Worm (Caenorhabditis elegans) whole organism, mixed stage, embryonic: ENCODE data around the gene R02D5.7.

Experiments used
- M03D4.4 ChIP-seq: sonication (generic microtip); optimal IDR thresholded peaks from 2 replicates; lab custom pipeline; 2017; ENCODE audit warnings: mild to moderate bottlenecking, missing genetic modification characterization, missing compliant biosample characterization
- bed-3 ChIP-seq: fragments of 200-800 bp; sonication (Bioruptor generic); optimal IDR thresholded peaks from 3 replicates; lab custom pipeline; 2018; ENCODE audit warnings: mild to moderate bottlenecking, missing genetic modification characterization, moderate library complexity, missing compliant biosample characterization
- blmp-1 ChIP-seq: fragments of 150-350 bp; optimal IDR thresholded peaks from 2 replicates; lab custom pipeline; 2014; ENCODE audit warnings: missing biosample characterization, missing genetic modification characterization
- ceh-39 ChIP-seq: fragments of 150-350 bp; optimal IDR thresholded peaks from 2 replicates; lab custom pipeline; 2014; ENCODE audit warnings: missing biosample characterization, missing genetic modification characterization
- ceh-43 ChIP-seq: fragments of 200-800 bp; sonication (Bioruptor generic); optimal IDR thresholded peaks from 2 replicates; lab custom pipeline; 2018; ENCODE audit warnings: mild to moderate bottlenecking, missing genetic modification characterization, moderate library complexity, missing compliant biosample characterization
- ceh-83 ChIP-seq: fragments of 200-800 bp; sonication (Bioruptor generic); optimal IDR thresholded peaks from 2 replicates; lab custom pipeline; 2018; ENCODE audit warnings: mild to moderate bottlenecking, missing genetic modification characterization, missing compliant biosample characterization
- ces-1 ChIP-seq: fragments of 150-350 bp; optimal IDR thresholded peaks from 2 replicates; lab custom pipeline; 2014; ENCODE audit warnings: missing biosample characterization, missing genetic modification reagents, missing genetic modification characterization
- cnd-1 ChIP-seq: fragments of 200-800 bp; sonication (Bioruptor generic); optimal IDR thresholded peaks from 2 replicates; lab custom pipeline; 2018; ENCODE audit warnings: mild to moderate bottlenecking, missing genetic modification characterization, missing compliant biosample characterization
- drap-1 ChIP-seq: fragments of 200-800 bp; sonication (Bioruptor generic); optimal IDR thresholded peaks from 3 replicates; lab custom pipeline; 2018; ENCODE audit warnings: mild to moderate bottlenecking, missing genetic modification characterization, missing compliant biosample characterization
- elt-1 ChIP-seq: sonication (generic microtip); optimal IDR thresholded peaks from 2 replicates; lab custom pipeline; 2017; ENCODE audit warnings: missing genetic modification characterization, mild to moderate bottlenecking, missing compliant biosample characterization, antibody characterized with exemption, moderate library complexity, borderline replicate concordance; ENCODE audit not compliant: insufficient read depth
- elt-3 ChIP-seq: fragments of 150-350 bp; optimal IDR thresholded peaks from 2 replicates; lab custom pipeline; 2014; ENCODE audit warnings: missing biosample characterization, missing genetic modification characterization
- flh-1 ChIP-seq: fragments of 200-800 bp; sonication (Bioruptor generic); optimal IDR thresholded peaks from 2 replicates; lab custom pipeline; 2018; ENCODE audit warnings: mild to moderate bottlenecking, missing genetic modification characterization, moderate library complexity, missing compliant biosample characterization
- ham-2 ChIP-seq: fragments of 200-800 bp; sonication (Bioruptor generic); optimal IDR thresholded peaks from 2 replicates; lab custom pipeline; 2018; ENCODE audit warnings: mild to moderate bottlenecking, missing genetic modification characterization, missing compliant biosample characterization
- hlh-1 ChIP-seq: fragments of 150-350 bp; optimal IDR thresholded peaks from 2 replicates; lab custom pipeline; 2014; ENCODE audit warnings: missing biosample characterization, missing genetic modification reagents, missing genetic modification characterization
- lin-13 ChIP-seq: fragments of 150-350 bp; optimal IDR thresholded peaks from 2 replicates; lab custom pipeline; 2014; ENCODE audit warnings: missing biosample characterization, missing genetic modification characterization
- lin-32 ChIP-seq: fragments of 200-800 bp; sonication (Bioruptor generic); optimal IDR thresholded peaks from 2 replicates; lab custom pipeline; 2018; ENCODE audit warnings: mild to moderate bottlenecking, missing genetic modification characterization, missing compliant biosample characterization
- lsy-2 ChIP-seq: fragments of 150-350 bp; optimal IDR thresholded peaks from 2 replicates; lab custom pipeline; 2014; ENCODE audit warnings: missing biosample characterization, missing genetic modification characterization
- mab-5 ChIP-seq: fragments of 150-350 bp; optimal IDR thresholded peaks from 2 replicates; lab custom pipeline; 2014; ENCODE audit warnings: missing biosample characterization, missing genetic modification characterization
- mep-1 ChIP-seq: fragments of 150-350 bp; optimal IDR thresholded peaks from 2 replicates; lab custom pipeline; 2017; ENCODE audit warnings: missing biosample characterization, missing genetic modification reagents, missing genetic modification characterization, inconsistent platforms
- mls-2 ChIP-seq: sonication (generic microtip); optimal IDR thresholded peaks from 2 replicates; lab custom pipeline; 2016; ENCODE audit warnings: mild to moderate bottlenecking, missing genetic modification characterization, moderate library complexity, missing compliant biosample characterization
- nhr-12 ChIP-seq: fragments of 150-350 bp; optimal IDR thresholded peaks from 2 replicates; lab custom pipeline; 2014; ENCODE audit warnings: missing biosample characterization, missing genetic modification characterization
- nhr-2 ChIP-seq: fragments of 150-350 bp; optimal IDR thresholded peaks from 2 replicates; lab custom pipeline; 2014; ENCODE audit warnings: missing biosample characterization, missing genetic modification characterization
- nhr-237 ChIP-seq: fragments of 150-350 bp; optimal IDR thresholded peaks from 2 replicates; lab custom pipeline; 2014; ENCODE audit warnings: missing biosample characterization, missing genetic modification characterization
- nhr-28 ChIP-seq: fragments of 150-350 bp; optimal IDR thresholded peaks from 2 replicates; lab custom pipeline; 2014; ENCODE audit warnings: missing biosample characterization, missing genetic modification characterization
- nhr-76 ChIP-seq: sonication (generic microtip); optimal IDR thresholded peaks from 2 replicates; lab custom pipeline; 2017; ENCODE audit warnings: missing biosample characterization, missing genetic modification characterization
- pha-4 ChIP-seq: fragments of 150-350 bp; optimal IDR thresholded peaks from 2 replicates; lab custom pipeline; 2018; ENCODE audit warnings: missing biosample characterization, missing genetic modification reagents, missing genetic modification characterization
- sem-2 ChIP-seq: fragments of 200-800 bp; sonication (Bioruptor generic); optimal IDR thresholded peaks from 2 replicates; lab custom pipeline; 2018; ENCODE audit warnings: mild to moderate bottlenecking, missing genetic modification characterization, missing compliant biosample characterization
- snpc-4 ChIP-seq: fragments of 150-350 bp; optimal IDR thresholded peaks from 2 replicates; lab custom pipeline; 2014; ENCODE audit warnings: missing biosample characterization, missing genetic modification characterization
- sptf-1 ChIP-seq: sonication (generic microtip); optimal IDR thresholded peaks from 2 replicates; lab custom pipeline; 2017; ENCODE audit warnings: mild to moderate bottlenecking, missing genetic modification characterization, moderate library complexity, missing compliant biosample characterization
- tbx-8 ChIP-seq: fragments of 200-800 bp; sonication (Bioruptor generic); optimal IDR thresholded peaks from 2 replicates; lab custom pipeline; 2018; ENCODE audit warnings: mild to moderate bottlenecking, missing genetic modification characterization, moderate library complexity, missing compliant biosample characterization
- unc-120 ChIP-seq: sonication (generic microtip); optimal IDR thresholded peaks from 2 replicates; lab custom pipeline; 2017; ENCODE audit warnings: missing genetic modification characterization, missing compliant biosample characterization; ENCODE audit not compliant: poor library complexity, severe bottlenecking
- unc-39 ChIP-seq: fragments of 150-350 bp; optimal IDR thresholded peaks from 2 replicates; lab custom pipeline; 2014; ENCODE audit warnings: missing biosample characterization, missing genetic modification characterization
- unc-62 ChIP-seq: fragments of 150-350 bp; optimal IDR thresholded peaks from 2 replicates; lab custom pipeline; 2014; ENCODE audit warnings: missing biosample characterization, missing genetic modification reagents, missing genetic modification characterization
- zip-8 ChIP-seq: fragments of 150-350 bp; optimal IDR thresholded peaks from 2 replicates; lab custom pipeline; 2014; ENCODE audit warnings: missing biosample characterization, missing genetic modification characterization
- ztf-11 ChIP-seq: fragments of 150-350 bp; optimal IDR thresholded peaks from 2 replicates; lab custom pipeline; 2014; ENCODE audit warnings: missing biosample characterization, missing genetic modification characterization

The R02D5.7 gene

ce11 chrV:14510746-14511145 is 29.4 kb upstream of the R02D5.7 start, which contains the start of gene R02D5.9:
Gene R02D5.9 (minus strand): TSS chrV:14511123.
- no peak for TF ChIP-seq lsy-2 (tag; lab: Kevin White, UChicago)
- no peak for TF ChIP-seq elt-3 (tag; lab: Kevin White, UChicago)
- no peak for TF ChIP-seq nhr-2
- TF ChIP-seq unc-62 (GFP tag; lab: Kevin White, UChicago): no peak
- no peak for TF ChIP-seq sptf-1 (tag; lab: Kevin White, UChicago)
- no peak for TF ChIP-seq ces-1
- TF ChIP-seq mab-5 (tag; lab: Kevin White, UChicago): no peak
- TF ChIP-seq lin-13: no peak
- no peak for TF ChIP-seq hlh-1 (tag; lab: Kevin White, UChicago)
- no peak for TF ChIP-seq nhr-76 (tag; lab: Kevin White, UChicago)
- no peak for TF ChIP-seq nhr-12 (tag; lab: Kevin White, UChicago)
- TF ChIP-seq ceh-83 (GFP tag; lab: Kevin White, UChicago): no peak
- no peak for TF ChIP-seq M03D4.4
- no peak for TF ChIP-seq cnd-1 (tag; lab: Kevin White, UChicago)
- no peak for TF ChIP-seq mep-1
- TF ChIP-seq sem-2 (GFP tag; lab: Kevin White, UChicago): no peak
- no peak for TF ChIP-seq elt-1 (tag; lab: Kevin White, UChicago)
- no peak for TF ChIP-seq tbx-8 (GFP tag; lab: Kevin White, UChicago)
- TF ChIP-seq pha-4 (tag; lab: Kevin White, UChicago): no peak
- no peak for TF ChIP-seq ceh-43 (GFP tag; lab: Kevin White, UChicago)

ce11 chrV:14508556-14508955 is 27.3 kb upstream of the R02D5.7 start:
- TF ChIP-seq unc-39 (tag; lab: Kevin White, UChicago) (no peak), hlh-1 (tag; lab: Kevin White, UChicago) (no peak), ceh-43 (GFP tag; lab: Kevin White, UChicago) (no peak), lsy-2 (tag; lab: Kevin White, UChicago) (no peak), pha-4 (tag; lab: Kevin White, UChicago) (no peak), sptf-1 (tag; lab: Kevin White, UChicago) (no peak), tbx-8 (GFP tag; lab: Kevin White, UChicago) (no peak)

- TF ChIP-seq zip-8 (tag; lab: Kevin White, UChicago): no peak
- no peak for TF ChIP-seq unc-120 (tag; lab: Kevin White, UChicago)
- peak; percentile 56 for TF ChIP-seq drap-1 (GFP tag; lab: Kevin White, UChicago)
- no peak for TF ChIP-seq sem-2 (GFP tag; lab: Kevin White, UChicago)
- no peak for TF ChIP-seq ceh-43 (GFP tag; lab: Kevin White, UChicago)
- TF ChIP-seq hlh-1 (tag; lab: Kevin White, UChicago): no peak
- TF ChIP-seq nhr-76 (tag; lab: Kevin White, UChicago): no peak
- TF ChIP-seq elt-1 (tag; lab: Kevin White, UChicago): peak; percentile 19
- TF ChIP-seq lin-32: no peak
- TF ChIP-seq nhr-12 (tag; lab: Kevin White, UChicago): no peak
- no peak for TF ChIP-seq ztf-11 (tag; lab: Kevin White, UChicago)
- TF ChIP-seq nhr-2: peak; percentile 2
- no peak for TF ChIP-seq ceh-39 (tag; lab: Kevin White, UChicago)
- TF ChIP-seq elt-3 (tag; lab: Kevin White, UChicago): no peak
- no peak for TF ChIP-seq unc-62 (GFP tag; lab: Kevin White, UChicago)
- no peak for TF ChIP-seq lsy-2 (tag; lab: Kevin White, UChicago)
- no peak for TF ChIP-seq unc-39 (tag; lab: Kevin White, UChicago)
- TF ChIP-seq ham-2 (GFP tag; lab: Kevin White, UChicago): peak; percentile 71
- peak; percentile 25 for TF ChIP-seq ces-1
- TF ChIP-seq blmp-1 (tag; lab: Kevin White, UChicago): peak; percentile 95
- TF ChIP-seq nhr-28: no peak
- no peak for TF ChIP-seq mls-2 (tag; lab: Kevin White, UChicago)
- TF ChIP-seq bed-3: no peak
- TF ChIP-seq sptf-1 (tag; lab: Kevin White, UChicago): no peak
- TF ChIP-seq snpc-4 (tag; lab: Kevin White, UChicago): no peak
- no peak for TF ChIP-seq tbx-8 (GFP tag; lab: Kevin White, UChicago)
- TF ChIP-seq ceh-83 (GFP tag; lab: Kevin White, UChicago): no peak
- TF ChIP-seq nhr-237 (tag; lab: Kevin White, UChicago): no peak
- TF ChIP-seq cnd-1 (tag; lab: Kevin White, UChicago): peak; percentile 34
- TF ChIP-seq flh-1 (GFP tag; lab: Kevin White, UChicago): no peak
- TF ChIP-seq mab-5 (tag; lab: Kevin White, UChicago): no peak
- TF ChIP-seq lin-13: no peak
- no peak for TF ChIP-seq pha-4 (tag; lab: Kevin White, UChicago)
- no peak for TF ChIP-seq mep-1
- no peak for TF ChIP-seq M03D4.4
Observed at ce11 chrV:14508005-14508521, 26.8 kb upstream of the R02D5.7 start, which contains the start of gene R02D5.1. Gene R02D5.1 (plus strand): TSS chrV:14508249.
